Worm (Caenorhabditis elegans) whole organism, L1 larva: Measurements from ENCODE around the gene dhs-5.

ENCODE experiments used
- C04F5.9 ChIP-seq: sonication (generic microtip); optimal IDR thresholded peaks from 2 replicates; lab custom pipeline; 2016; ENCODE audit warnings: missing genetic modification characterization, missing compliant biosample characterization
- C16A3.4 ChIP-seq: fragments of 150-350 bp; optimal IDR thresholded peaks from 2 replicates; lab custom pipeline; 2014; ENCODE audit warnings: missing biosample characterization, missing genetic modification characterization
- C34B4.2 ChIP-seq: sonication (generic microtip); optimal IDR thresholded peaks from 2 replicates; lab custom pipeline; 2017; ENCODE audit warnings: mild to moderate bottlenecking, missing genetic modification characterization, missing compliant biosample characterization
- F16B12.6 ChIP-seq: fragments of 150-350 bp; optimal IDR thresholded peaks from 2 replicates; lab custom pipeline; 2014; ENCODE audit warnings: missing biosample characterization, missing genetic modification characterization
- Y116A8C.19 ChIP-seq: sonication (generic microtip); optimal IDR thresholded peaks from 2 replicates; lab custom pipeline; 2016; ENCODE audit warnings: missing compliant biosample characterization, missing genetic modification characterization, borderline replicate concordance
- aha-1 ChIP-seq: fragments of 150-350 bp; optimal IDR thresholded peaks from 2 replicates; lab custom pipeline; 2014; ENCODE audit warnings: missing biosample characterization, missing genetic modification characterization
- alr-1 ChIP-seq: fragments of 200-800 bp; sonication (Bioruptor generic); optimal IDR thresholded peaks from 2 replicates; lab custom pipeline; 2018; ENCODE audit warnings: borderline replicate concordance, mild to moderate bottlenecking, missing genetic modification characterization, missing compliant biosample characterization
- blmp-1 ChIP-seq: fragments of 150-350 bp; optimal IDR thresholded peaks from 2 replicates; lab custom pipeline; 2014; ENCODE audit warnings: missing biosample characterization, missing genetic modification characterization
- ceh-90 ChIP-seq: sonication (generic microtip); optimal IDR thresholded peaks from 2 replicates; lab custom pipeline; 2016; ENCODE audit warnings: missing genetic modification characterization, missing compliant biosample characterization
- ces-1 ChIP-seq: fragments of 150-350 bp; optimal IDR thresholded peaks from 2 replicates; lab custom pipeline; 2014; ENCODE audit warnings: missing biosample characterization, missing genetic modification reagents, missing genetic modification characterization
- dpl-1 ChIP-seq, 3 experiments: fragments of 150-350 bp in 2 of 3; sonication (generic microtip) in 1 of 3; optimal IDR thresholded peaks; 2 replicates each; lab custom pipeline; 2014 to 2017; ENCODE audit warnings: missing biosample characterization in 3 of 3, missing genetic modification characterization in 3 of 3, missing genetic modification reagents in 3 of 3
- efl-1 ChIP-seq, 4 experiments: fragments of 150-350 bp; optimal IDR thresholded peaks in 3 of 4; peaks in 1 of 4; 1 replicate in 1 of 4; 2 replicates in 3 of 4; lab custom pipeline; 2014; ENCODE audit warnings: missing biosample characterization in 2 of 4, missing genetic modification characterization in 2 of 4, missing genetic modification reagents in 2 of 4
- egl-27 ChIP-seq, 2 experiments: fragments of 150-350 bp in 1 of 2; sonication (generic microtip); optimal IDR thresholded peaks; 3 replicates each; lab custom pipeline; 2017 to 2018; ENCODE audit warnings: missing biosample characterization in 2 of 2, missing genetic modification characterization in 2 of 2, missing genetic modification reagents in 2 of 2
- elt-3 ChIP-seq, 6 experiments: fragments of 150-350 bp in 1 of 6; sonication (generic microtip); optimal IDR thresholded peaks; 2 replicates each; lab custom pipeline; 2017 to 2018; ENCODE audit warnings: missing biosample characterization in 6 of 6, missing genetic modification characterization in 6 of 6, inconsistent platforms in 1 of 6
- ets-5 ChIP-seq: fragments of 200-800 bp; sonication (Bioruptor generic); IDR thresholded peaks from 2 replicates; pipeline ENCODE4 v1.3.6; 2022; ENCODE audit warnings: missing genetic modification characterization, missing compliant biosample characterization
- fos-1 ChIP-seq: fragments of 150-350 bp; optimal IDR thresholded peaks from 2 replicates; lab custom pipeline; 2014; ENCODE audit warnings: missing biosample characterization, missing genetic modification characterization
- irx-1 ChIP-seq: sonication (generic microtip); optimal IDR thresholded peaks from 2 replicates; lab custom pipeline; 2016; ENCODE audit warnings: missing genetic modification characterization, missing compliant biosample characterization
- isw-1 ChIP-seq: fragments of 200-800 bp; sonication (Bioruptor generic); IDR thresholded peaks from 2 replicates; pipeline ENCODE4 v1.3.6; 2022; ENCODE audit warnings: missing genetic modification characterization, missing compliant biosample characterization
- jun-1 ChIP-seq: fragments of 150-350 bp; optimal IDR thresholded peaks from 2 replicates; lab custom pipeline; 2014; ENCODE audit warnings: missing biosample characterization, missing genetic modification reagents, missing genetic modification characterization
- lin-15B ChIP-seq: fragments of 150-350 bp; sonication (generic microtip); optimal IDR thresholded peaks from 3 replicates; lab custom pipeline; 2014; ENCODE audit warnings: missing biosample characterization, missing genetic modification characterization
- lin-35 ChIP-seq, 2 experiments: fragments of 150-350 bp; optimal IDR thresholded peaks; 2 replicates each; lab custom pipeline; 2014; ENCODE audit warnings: missing biosample characterization in 2 of 2, missing genetic modification characterization in 2 of 2, missing genetic modification reagents in 2 of 2
- lsy-2 ChIP-seq, 2 experiments: fragments of 150-350 bp; optimal IDR thresholded peaks; 2 replicates each; lab custom pipeline; 2014; ENCODE audit warnings: missing biosample characterization in 2 of 2, missing genetic modification characterization in 2 of 2
- mep-1 ChIP-seq: fragments of 150-350 bp; optimal IDR thresholded peaks from 2 replicates; lab custom pipeline; 2014; ENCODE audit warnings: missing biosample characterization, missing genetic modification characterization
- nhr-12 ChIP-seq: sonication (generic microtip); optimal IDR thresholded peaks from 2 replicates; lab custom pipeline; 2017; ENCODE audit warnings: missing biosample characterization, missing genetic modification characterization
- nhr-19 ChIP-seq: fragments of 200-800 bp; sonication (Bioruptor generic); conservative IDR thresholded peaks from 2 replicates; pipeline ENCODE4 v1.3.6; 2022; ENCODE audit warnings: missing genetic modification characterization, missing compliant biosample characterization
- nhr-28 ChIP-seq: fragments of 150-350 bp; optimal IDR thresholded peaks from 2 replicates; lab custom pipeline; 2014; ENCODE audit warnings: missing biosample characterization, missing genetic modification characterization
- nhr-71 ChIP-seq: sonication (generic microtip); optimal IDR thresholded peaks from 2 replicates; lab custom pipeline; 2016; ENCODE audit warnings: mild to moderate bottlenecking, missing genetic modification characterization, moderate library complexity, missing compliant biosample characterization
- nhr-76 ChIP-seq: sonication (generic microtip); optimal IDR thresholded peaks from 2 replicates; lab custom pipeline; 2017; ENCODE audit warnings: missing biosample characterization, missing genetic modification characterization
- pag-3 ChIP-seq: sonication (generic microtip); optimal IDR thresholded peaks from 2 replicates; lab custom pipeline; 2017; ENCODE audit warnings: missing genetic modification characterization, mild to moderate bottlenecking, missing compliant biosample characterization, antibody characterized with exemption, borderline replicate concordance; ENCODE audit not compliant: insufficient read depth
- pax-3 ChIP-seq: fragments of 200-800 bp; sonication (Bioruptor generic); optimal IDR thresholded peaks from 2 replicates; lab custom pipeline; 2018; ENCODE audit warnings: mild to moderate bottlenecking, missing genetic modification characterization, moderate library complexity, missing compliant biosample characterization
- skn-1 ChIP-seq: fragments of 150-350 bp; optimal IDR thresholded peaks from 2 replicates; lab custom pipeline; 2014; ENCODE audit warnings: missing biosample characterization, missing genetic modification characterization
- snu-23 ChIP-seq: sonication (generic microtip); optimal IDR thresholded peaks from 2 replicates; lab custom pipeline; 2016; ENCODE audit warnings: missing genetic modification characterization, missing compliant biosample characterization
- xbp-1 ChIP-seq: sonication (generic microtip); optimal IDR thresholded peaks from 2 replicates; lab custom pipeline; 2016; ENCODE audit warnings: missing genetic modification characterization, missing compliant biosample characterization
- ztf-11 ChIP-seq, 2 experiments: sonication (generic microtip); optimal IDR thresholded peaks; 2 replicates each; lab custom pipeline; 2016 to 2017; ENCODE audit warnings: missing genetic modification characterization in 2 of 2, missing biosample characterization in 1 of 2, missing compliant biosample characterization in 1 of 2

dhs-5 gene

DNA sequence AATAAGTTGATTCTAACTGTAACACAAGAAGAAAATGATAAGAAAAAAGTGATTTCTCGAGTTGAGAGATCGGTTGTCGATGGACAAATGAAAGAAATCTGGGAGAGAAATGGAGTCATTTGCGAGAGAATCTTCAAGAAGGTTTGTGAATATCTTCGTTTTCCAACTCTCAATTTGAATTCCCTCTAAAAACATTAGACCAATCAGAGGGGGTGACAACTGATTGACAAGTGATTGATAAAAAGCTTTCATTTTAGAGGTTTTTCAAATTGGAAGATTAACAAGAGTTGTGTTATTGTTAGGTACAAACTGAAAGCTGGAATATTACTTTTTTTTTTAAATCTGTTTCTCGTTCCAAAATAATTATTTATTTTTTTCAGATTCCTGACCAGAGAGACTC, 35.7 kb upstream of the dhs-5 start:
- TF ChIP-seq efl-1 (optimal IDR thresholded peaks at IDR 0.05; lab: Kevin White, UChicago) (no peak), efl-1 (GFP tag; optimal IDR thresholded peaks at IDR 0.05 in 1 of 2; lab: Kevin White, UChicago) (peak in 1 of 2 experiments; percentile 23), pag-3 (tag; lab: Kevin White, UChicago) (no peak)

DNA sequence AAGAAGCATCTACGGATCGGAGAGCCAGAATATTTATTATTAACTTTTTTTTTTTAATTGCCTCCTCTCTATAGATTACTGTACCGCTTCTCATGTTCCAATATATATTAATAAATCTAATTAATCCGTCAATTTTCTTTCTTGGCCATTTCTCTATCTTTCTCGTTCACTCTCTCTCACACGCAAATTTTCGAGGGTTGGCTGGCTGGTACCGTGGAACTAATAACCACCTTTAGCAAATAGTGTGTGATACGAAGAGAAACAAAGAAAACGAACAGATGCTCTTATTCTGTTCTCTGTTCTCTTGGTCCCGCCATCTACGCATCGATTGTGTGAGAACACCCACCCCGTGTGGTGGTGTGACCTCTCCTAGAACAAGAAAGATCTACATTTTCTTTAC, 35.3 kb upstream of the dhs-5 start:
- no peak for TF ChIP-seq xbp-1 (tag; lab: Kevin White, UChicago)
- TF ChIP-seq skn-1 (tag; lab: Kevin White, UChicago): no peak
- no peak for TF ChIP-seq C34B4.2
- TF ChIP-seq ztf-11 (tag; optimal IDR thresholded peaks at IDR 0.05; lab: Kevin White, UChicago): no peak
- TF ChIP-seq fos-1 (tag; lab: Kevin White, UChicago): no peak
- TF ChIP-seq ces-1 (GFP tag; lab: Kevin White, UChicago): no peak
- no peak for TF ChIP-seq isw-1
- TF ChIP-seq, all 84 proteins: peak for 0

DNA sequence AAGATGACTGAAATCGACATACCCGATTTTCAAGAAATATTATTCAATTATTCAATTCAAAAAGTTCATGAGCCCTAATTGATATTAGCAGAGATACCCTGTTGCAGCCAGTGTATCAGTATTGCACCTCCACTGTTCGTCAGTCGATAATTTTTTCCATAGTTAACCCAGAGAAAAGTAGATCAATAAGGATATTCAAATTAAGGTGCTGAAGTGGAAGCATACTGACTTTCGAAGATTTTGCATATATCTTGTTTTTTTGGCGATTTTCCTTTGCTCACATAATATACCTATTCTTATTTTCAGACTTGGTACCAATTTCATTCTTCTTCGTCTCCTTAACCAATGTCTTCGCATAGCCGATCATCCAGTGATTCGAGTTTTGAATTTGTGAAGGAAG, 34.7 kb upstream of the dhs-5 start, which contains the start of gene EEED8.15:
Gene EEED8.15, plus strand, starts transcription at position 301 of the 400 bp plus-strand sequence.
- TF ChIP-seq nhr-76 (tag; lab: Kevin White, UChicago) (no peak), nhr-71 (tag; lab: Kevin White, UChicago) (no peak), irx-1 (tag; lab: Kevin White, UChicago) (no peak), egl-27 (tag; optimal IDR thresholded peaks at IDR 0.05; lab: Kevin White, UChicago) (no peak), snu-23 (GFP tag; lab: Kevin White, UChicago) (no peak), C04F5.9 (tag; lab: Kevin White, UChicago) (no peak), nhr-28 (tag; lab: Kevin White, UChicago) (no peak), elt-3 (tag; optimal IDR thresholded peaks at IDR 0.05; lab: Kevin White, UChicago) (no peak), Y116A8C.19 (tag; lab: Kevin White, UChicago) (no peak), jun-1 (no peak), ets-5 (GFP tag; lab: Robert Waterston, UW) (no peak), nhr-19 (GFP tag; lab: Robert Waterston, UW) (no peak), pax-3 (no peak), alr-1 (tag; lab: Kevin White, UChicago) (no peak), nhr-12 (tag; lab: Kevin White, UChicago) (no peak), fos-1 (tag; lab: Kevin White, UChicago) (no peak)

DNA sequence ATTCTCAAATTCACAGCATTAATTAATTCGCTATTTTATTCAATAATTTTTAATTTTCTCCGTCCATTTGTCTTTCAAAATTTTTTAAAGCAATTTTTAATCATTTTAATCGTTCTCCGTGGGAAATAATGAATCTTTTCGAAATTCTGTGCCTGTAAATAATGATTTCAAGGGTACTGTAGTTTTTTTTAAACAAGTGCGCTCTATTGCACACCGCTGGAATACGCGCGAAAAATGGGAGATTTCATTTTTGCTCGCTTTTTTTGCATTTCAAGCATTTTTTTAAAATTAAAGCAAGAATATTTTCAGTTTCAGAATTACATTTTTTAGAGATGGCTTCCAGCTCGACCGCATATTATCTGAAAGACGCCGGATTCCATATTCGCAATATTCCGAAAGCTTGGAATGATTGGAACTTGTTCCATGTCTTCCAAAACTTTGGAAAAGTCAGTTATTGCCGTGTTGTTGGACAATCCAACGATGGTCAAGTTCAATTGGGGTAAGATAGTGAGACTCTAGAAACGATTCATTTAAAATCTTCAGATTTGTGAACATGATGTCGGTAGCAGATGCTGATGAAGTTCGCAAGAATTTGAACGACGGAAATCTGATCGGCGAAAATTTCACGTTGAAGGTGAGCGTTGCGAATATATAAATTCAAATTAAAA, 32.6 kb upstream of the dhs-5 start, which contains the start of gene tofu-6:
Gene tofu-6, plus strand, starts transcription at position 302 of the 668 bp plus-strand sequence.
- TF ChIP-seq jun-1 (no peak), mep-1 (tag; lab: Kevin White, UChicago) (peak; percentile 43), dpl-1 (GFP tag; optimal IDR thresholded peaks at IDR 0.05; lab: Kevin White, UChicago) (peak; percentile 55 to 80 (median 62)), efl-1 (optimal IDR thresholded peaks at IDR 0.05; lab: Kevin White, UChicago) (peak; percentile 69 to 73), efl-1 (GFP tag; optimal IDR thresholded peaks at IDR 0.05 in 1 of 2; lab: Kevin White, UChicago) (peak; percentile 71 to 95), ceh-90 (tag; lab: Kevin White, UChicago) (no peak), lin-35 (GFP tag; optimal IDR thresholded peaks at IDR 0.05; lab: Kevin White, UChicago) (peak; percentile 25 to 85), C16A3.4 (peak; percentile 11), F16B12.6 (peak; percentile 16), blmp-1 (tag; lab: Kevin White, UChicago) (peak; percentile 30), lin-15B (tag; lab: Kevin White, UChicago) (peak; percentile 10), aha-1 (tag; lab: Kevin White, UChicago) (no peak), nhr-28 (tag; lab: Kevin White, UChicago) (no peak), C04F5.9 (tag; lab: Kevin White, UChicago) (no peak), lsy-2 (tag; optimal IDR thresholded peaks at IDR 0.05; lab: Kevin White, UChicago) (peak; percentile 64 to 95)
